Worm (Caenorhabditis elegans): Measurements from ENCODE around the gene Y53G8AR.8.

DNA sequence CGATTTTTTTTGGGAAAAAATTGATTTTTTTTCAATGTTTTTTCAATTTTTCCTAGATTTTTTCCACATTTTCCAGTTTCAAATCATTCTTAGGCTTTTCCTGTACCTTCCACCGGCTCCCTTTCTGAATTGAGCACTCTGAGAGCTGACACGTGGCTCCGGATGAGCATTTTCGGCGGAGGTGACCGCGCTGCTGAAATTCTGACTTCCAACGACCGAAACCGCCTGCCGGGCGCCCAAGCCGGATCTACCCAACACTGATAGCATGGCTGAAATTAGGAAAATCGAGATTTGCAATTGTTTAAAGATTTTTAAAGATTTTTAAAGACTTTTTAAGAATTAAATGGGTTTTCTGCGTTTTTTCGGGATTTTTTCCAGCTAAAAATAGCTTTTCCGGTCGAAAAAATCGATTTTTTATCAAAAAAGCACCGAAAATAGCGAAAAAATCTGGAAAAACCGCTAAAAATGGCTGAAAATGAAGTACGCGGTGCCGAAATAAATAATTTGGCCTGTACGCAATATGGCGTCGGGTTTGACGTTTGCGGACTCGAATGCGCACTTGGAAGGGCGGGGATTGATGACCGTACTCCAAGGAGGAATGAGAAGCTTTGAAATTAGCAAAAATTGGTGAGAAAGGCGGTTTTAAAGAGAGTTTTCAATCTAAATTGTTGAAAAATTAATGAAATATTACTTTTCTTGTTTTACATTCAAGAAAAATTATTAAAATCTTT lies 45.7 kb downstream of the Y53G8AR.8 start, which contains the start of gene nduf-9:
- TF ChIP-seq W03F9.2 (tag; optimal IDR thresholded peaks at IDR 0.05) (peak; percentile 39), dao-5 (tag; optimal IDR thresholded peaks at IDR 0.05) (no peak), him-1 (tag; optimal IDR thresholded peaks at IDR 0.05) (no peak)

Data from whole organism, L4/young adult.